Worm (Caenorhabditis elegans) whole organism, young adult: ENCODE results near the gene W01D2.3.

ENCODE experiments used
- C06A6.2 ChIP-seq: fragments of 200-800 bp; sonication (Bioruptor generic); conservative IDR thresholded peaks from 2 replicates; pipeline ENCODE4 v1.3.6; 2022; ENCODE audit warnings: missing genetic modification characterization, missing compliant biosample characterization
- F23B12.7 ChIP-seq: sonication (generic microtip); optimal IDR thresholded peaks from 2 replicates; lab custom pipeline; 2017; ENCODE audit warnings: missing genetic modification characterization, mild to moderate bottlenecking, missing compliant biosample characterization, antibody characterized with exemption, moderate library complexity; ENCODE audit not compliant: insufficient read depth

ce11 chrII:14819258-14819985 lies 15.3 kb upstream of the W01D2.3 start:
- no peak for TF ChIP-seq C06A6.2
- no peak for TF ChIP-seq F23B12.7 (tag; lab: Kevin White, UChicago)
